Fruit fly (Drosophila melanogaster) whole organism, embryonic: ENCODE results near the gene aop.

Experiments used
- CG11456 ChIP-seq: fragments of 200-800 bp; sonication (Bioruptor generic); IDR thresholded peaks from 3 replicates; pipeline ENCODE4 v1.3.6; 2022; ENCODE audit warnings: missing biosample characterization, missing genetic modification characterization
- CG11504 ChIP-seq: fragments of 200-800 bp; sonication (Bioruptor generic); optimal IDR thresholded peaks from 3 replicates; lab custom pipeline; 2019; ENCODE audit warnings: missing biosample characterization, mild to moderate bottlenecking, missing genetic modification characterization, moderate library complexity
- CG12155 ChIP-seq: fragments of 200-800 bp; sonication (Bioruptor generic); optimal IDR thresholded peaks from 3 replicates; lab custom pipeline; 2016; ENCODE audit warnings: missing biosample characterization, missing genetic modification characterization
- CG12769 ChIP-seq: fragments of 200-800 bp; sonication (Bioruptor generic); optimal IDR thresholded peaks from 2 replicates; lab custom pipeline; 2019; ENCODE audit warnings: missing biosample characterization, mild to moderate bottlenecking, missing genetic modification characterization, moderate library complexity
- CG14965 ChIP-seq: fragments of 200-800 bp; sonication (Bioruptor generic); optimal IDR thresholded peaks from 2 replicates; lab custom pipeline; 2016; ENCODE audit warnings: missing biosample characterization, missing genetic modification characterization, borderline replicate concordance
- CG1529 ChIP-seq: fragments of 200-800 bp; sonication (Bioruptor generic); optimal IDR thresholded peaks from 3 replicates; lab custom pipeline; 2018; ENCODE audit warnings: missing biosample characterization, missing genetic modification characterization
- CG1603 ChIP-seq: fragments of 200-800 bp; sonication (Bioruptor generic); optimal IDR thresholded peaks from 2 replicates; lab custom pipeline; 2019; ENCODE audit warnings: missing biosample characterization, mild to moderate bottlenecking, missing genetic modification characterization, moderate library complexity
- CG16779 ChIP-seq: fragments of 200-800 bp; sonication (Bioruptor generic); IDR thresholded peaks from 2 replicates; pipeline ENCODE4 v1.3.6; 2022; ENCODE audit warnings: missing biosample characterization, missing genetic modification characterization
- CG17361 ChIP-seq: fragments of 200-800 bp; sonication (Bioruptor generic); IDR thresholded peaks from 3 replicates; pipeline ENCODE4 v1.3.6; 2022; ENCODE audit warnings: missing biosample characterization, missing genetic modification characterization
- CG17829 ChIP-seq: fragments of 200-800 bp; optimal IDR thresholded peaks from 2 replicates; lab custom pipeline; 2019; ENCODE audit warnings: missing biosample characterization, mild to moderate bottlenecking, missing genetic modification characterization, moderate library complexity
- CG18011 ChIP-seq: fragments of 200-800 bp; sonication (Bioruptor generic); optimal IDR thresholded peaks from 2 replicates; lab custom pipeline; 2017; ENCODE audit warnings: missing biosample characterization, missing genetic modification characterization, mild to moderate bottlenecking, moderate library complexity, missing genotype
- CG2678 ChIP-seq: fragments of 200-800 bp; sonication (Bioruptor generic); optimal IDR thresholded peaks from 3 replicates; lab custom pipeline; 2019; ENCODE audit warnings: missing biosample characterization, mild to moderate bottlenecking, missing genetic modification characterization, moderate library complexity
- CG3281 ChIP-seq: fragments of 200-800 bp; sonication (Bioruptor generic); optimal IDR thresholded peaks from 3 replicates; lab custom pipeline; 2017; ENCODE audit warnings: missing biosample characterization, mild to moderate bottlenecking, missing genetic modification characterization
- CG4404 ChIP-seq: fragments of 200-800 bp; sonication (Bioruptor generic); IDR thresholded peaks from 2 replicates; pipeline ENCODE4 v1.3.6; 2022; ENCODE audit warnings: missing biosample characterization, missing genetic modification characterization
- CG4424 ChIP-seq: fragments of 200-800 bp; sonication (Bioruptor generic); optimal IDR thresholded peaks from 3 replicates; lab custom pipeline; 2016; ENCODE audit warnings: missing biosample characterization, missing genetic modification characterization
- CG4707 ChIP-seq: fragments of 200-800 bp; sonication (Bioruptor generic); optimal IDR thresholded peaks from 2 replicates; lab custom pipeline; 2018; ENCODE audit warnings: missing biosample characterization, mild to moderate bottlenecking, missing genetic modification characterization, moderate library complexity
- CG6689 ChIP-seq: fragments of 200-800 bp; sonication (Bioruptor generic); IDR thresholded peaks from 2 replicates; pipeline ENCODE4 v1.3.6; 2022; ENCODE audit warnings: missing biosample characterization, missing genetic modification characterization
- CG7556 ChIP-seq: fragments of 200-800 bp; sonication (Bioruptor generic); optimal IDR thresholded peaks from 2 replicates; lab custom pipeline; 2017; ENCODE audit warnings: missing biosample characterization, mild to moderate bottlenecking, missing genetic modification characterization
- CG8089 ChIP-seq: fragments of 200-800 bp; sonication (Bioruptor generic); optimal IDR thresholded peaks from 3 replicates; lab custom pipeline; 2016; ENCODE audit warnings: missing biosample characterization, missing genetic modification characterization
- CG8765 ChIP-seq: fragments of 200-800 bp; sonication (Bioruptor generic); IDR thresholded peaks from 2 replicates; pipeline ENCODE4 v1.3.6; 2022; ENCODE audit warnings: missing biosample characterization, missing genetic modification characterization
- CG9437 ChIP-seq: fragments of 200-800 bp; sonication (Bioruptor generic); optimal IDR thresholded peaks from 2 replicates; lab custom pipeline; 2018; ENCODE audit warnings: missing biosample characterization, mild to moderate bottlenecking, missing genetic modification characterization
- E2f1 ChIP-seq: fragments of 200-800 bp; sonication (Bioruptor generic); IDR thresholded peaks from 2 replicates; pipeline ENCODE4 v1.3.6; 2022; ENCODE audit warnings: missing biosample characterization, missing genetic modification characterization
- HLHmδ ChIP-seq: fragments of 200-800 bp; sonication (Bioruptor generic); optimal IDR thresholded peaks from 2 replicates; lab custom pipeline; 2018; ENCODE audit warnings: missing biosample characterization, mild to moderate bottlenecking, missing genetic modification characterization, moderate library complexity
- Hey ChIP-seq: fragments of 200-800 bp; sonication (Bioruptor generic); optimal IDR thresholded peaks from 3 replicates; lab custom pipeline; 2018; ENCODE audit warnings: missing biosample characterization, mild to moderate bottlenecking, missing genetic modification characterization
- Lhr ChIP-seq: fragments of 200-800 bp; sonication (Bioruptor generic); optimal IDR thresholded peaks from 3 replicates; lab custom pipeline; 2017; ENCODE audit warnings: mild to moderate bottlenecking, missing biosample characterization, missing genetic modification reagents, missing genetic modification characterization
- Myb ChIP-seq: fragments of 200-800 bp; sonication (Bioruptor generic); optimal IDR thresholded peaks from 2 replicates; lab custom pipeline; 2016; ENCODE audit warnings: missing biosample characterization, missing genetic modification characterization
- Nf-YB ChIP-seq: fragments of 200-800 bp; sonication (Bioruptor generic); optimal IDR thresholded peaks from 3 replicates; lab custom pipeline; 2019; ENCODE audit warnings: missing biosample characterization, mild to moderate bottlenecking, missing genetic modification characterization, moderate library complexity
- Sin3A ChIP-seq: fragments of >200 bp; optimal IDR thresholded peaks from 2 replicates; lab custom pipeline; 2018
- TFAM ChIP-seq: fragments of 200-800 bp; sonication (Bioruptor generic); optimal IDR thresholded peaks from 2 replicates; lab custom pipeline; 2017; ENCODE audit warnings: missing biosample characterization, missing genetic modification characterization, inconsistent platforms
- Usf ChIP-seq: fragments of 200-800 bp; sonication (Bioruptor generic); optimal IDR thresholded peaks from 2 replicates; lab custom pipeline; 2017; ENCODE audit warnings: missing genotype, missing biosample characterization, missing genetic modification characterization
- ash1 ChIP-seq: fragments of 200-800 bp; sonication (Bioruptor generic); optimal IDR thresholded peaks from 2 replicates; lab custom pipeline; 2018; ENCODE audit warnings: missing biosample characterization, mild to moderate bottlenecking, missing genetic modification characterization
- bsh ChIP-seq, 2 experiments: fragments of 200-800 bp; sonication (Bioruptor generic); optimal IDR thresholded peaks; 2 replicates each; lab custom pipeline; 2017 to 2018; ENCODE audit warnings: mild to moderate bottlenecking in 2 of 2, missing biosample characterization in 2 of 2, missing genetic modification characterization in 2 of 2, moderate library complexity in 1 of 2
- cato ChIP-seq: fragments of 200-800 bp; sonication (Bioruptor generic); optimal IDR thresholded peaks from 2 replicates; lab custom pipeline; 2016; ENCODE audit warnings: missing biosample characterization, missing genetic modification characterization, borderline replicate concordance
- fd64A ChIP-seq: fragments of 200-800 bp; sonication (Bioruptor generic); optimal IDR thresholded peaks from 3 replicates; lab custom pipeline; 2018; ENCODE audit warnings: missing biosample characterization, mild to moderate bottlenecking, missing genetic modification characterization
- gsb-n ChIP-seq: fragments of 200-800 bp; sonication (Bioruptor generic); optimal IDR thresholded peaks from 3 replicates; lab custom pipeline; 2018; ENCODE audit warnings: missing biosample characterization, mild to moderate bottlenecking, missing genetic modification characterization
- hth ChIP-seq: fragments of >200 bp; optimal IDR thresholded peaks from 2 replicates; lab custom pipeline; 2017; ENCODE audit warnings: inconsistent platforms
- lov ChIP-seq, 2 experiments: fragments of 200-800 bp in 1 of 2; fragments of >200 bp in 1 of 2; sonication (Bioruptor generic) in 1 of 2; IDR thresholded peaks in 1 of 2; optimal IDR thresholded peaks in 1 of 2; 2 replicates in 1 of 2; 3 replicates in 1 of 2; pipeline versions ENCODE4 v1.3.6 to Lab custom; 2017 to 2022; ENCODE audit warnings: missing biosample characterization in 1 of 2, missing genetic modification characterization in 1 of 2
- maf-S ChIP-seq: fragments of 200-800 bp; sonication (Bioruptor generic); optimal IDR thresholded peaks from 2 replicates; lab custom pipeline; 2016; ENCODE audit warnings: missing biosample characterization, missing genetic modification characterization
- nerfin-1 ChIP-seq: fragments of 200-800 bp; sonication (Bioruptor generic); optimal IDR thresholded peaks from 3 replicates; lab custom pipeline; 2019; ENCODE audit warnings: missing biosample characterization, mild to moderate bottlenecking, missing genetic modification characterization, moderate library complexity
- nerfin-2 ChIP-seq: fragments of 200-800 bp; sonication (Bioruptor generic); IDR thresholded peaks from 2 replicates; pipeline ENCODE4 v1.3.6; 2022; ENCODE audit warnings: missing biosample characterization, missing genetic modification characterization; ENCODE audit not compliant: partially characterized antibody
- pb ChIP-seq: fragments of 200-800 bp; sonication (Bioruptor generic); optimal IDR thresholded peaks from 3 replicates; lab custom pipeline; 2016; ENCODE audit warnings: missing biosample characterization, missing genetic modification characterization
- phol ChIP-seq: fragments of 200-800 bp; sonication (Bioruptor generic); optimal IDR thresholded peaks from 3 replicates; lab custom pipeline; 2018; ENCODE audit warnings: missing biosample characterization, mild to moderate bottlenecking, missing genetic modification characterization, moderate library complexity
- pnt ChIP-seq: fragments of 200-800 bp; sonication (Bioruptor generic); optimal IDR thresholded peaks from 3 replicates; lab custom pipeline; 2016; ENCODE audit warnings: missing biosample characterization, missing genetic modification characterization
- sens ChIP-seq: fragments of 200-800 bp; sonication (Bioruptor generic); peaks from one replicate; lab custom pipeline; 2016; ENCODE audit warnings: missing biosample characterization, missing genetic modification characterization
- slp2 ChIP-seq: fragments of 200-800 bp; sonication (Bioruptor generic); optimal IDR thresholded peaks from 2 replicates; lab custom pipeline; 2016; ENCODE audit warnings: missing biosample characterization, missing genetic modification characterization
- sna ChIP-seq: fragments of 200-800 bp; sonication (Bioruptor generic); IDR thresholded peaks from 2 replicates; pipeline ENCODE4 v1.3.6; 2022; ENCODE audit warnings: missing biosample characterization, missing genetic modification characterization; ENCODE audit not compliant: partially characterized antibody
- trh ChIP-seq: fragments of 200-800 bp; sonication (Bioruptor generic); optimal IDR thresholded peaks from 2 replicates; lab custom pipeline; 2016; ENCODE audit warnings: missing biosample characterization, missing genetic modification characterization
- unpg ChIP-seq: fragments of 200-800 bp; sonication (Bioruptor generic); optimal IDR thresholded peaks from 3 replicates; lab custom pipeline; 2018; ENCODE audit warnings: missing biosample characterization, mild to moderate bottlenecking, missing genetic modification characterization, moderate library complexity
- usp ChIP-seq: fragments of >200 bp; optimal IDR thresholded peaks from 2 replicates; lab custom pipeline; 2017; ENCODE audit warnings: missing biosample characterization, missing genetic modification characterization
- zfh2 ChIP-seq: fragments of 200-800 bp; sonication (Bioruptor generic); optimal IDR thresholded peaks from 2 replicates; lab custom pipeline; 2016; ENCODE audit warnings: missing biosample characterization, missing genetic modification characterization

aop gene

dm6 chr2L:2182735-2183340 is 4.3 kb upstream of the aop start (continued):
- TF ChIP-seq CG6689 (GFP tag; lab: Robert Waterston, UW) (peak; percentile 79), CG14965 (GFP tag; lab: Kevin White, UChicago) (no peak), CG8089 (GFP tag; lab: Kevin White, UChicago) (peak; percentile 70), CG11456 (no peak), pnt (peak; percentile 72), CG4707 (peak; percentile 44), CG9437 (GFP tag; lab: Kevin White, UChicago) (no peak), CG12155 (peak; percentile 41), CG2678 (tag; lab: Kevin White, UChicago) (peak; percentile 40), lov (optimal IDR thresholded peaks at IDR 0.05; lab: Kevin White, UChicago) (no peak), lov (GFP tag; IDR thresholded peaks at IDR 0.05; lab: Robert Waterston, UW) (peak; percentile 73; the same call in 1 of the 3 replicates), Lhr (GFP tag; lab: Kevin White, UChicago) (peak; percentile 35), CG4404 (GFP tag; lab: Robert Waterston, UW) (peak; percentile 92), CG1603 (tag; lab: Kevin White, UChicago) (peak; percentile 92), Hey (tag; lab: Kevin White, UChicago) (no peak), pb (GFP tag; lab: Kevin White, UChicago) (peak; percentile 34), Myb (peak; percentile 12), hth (lab: Kevin White, UChicago) (no peak), phol (tag; lab: Kevin White, UChicago) (peak; percentile 71), CG1529 (GFP tag; lab: Kevin White, UChicago) (peak; percentile 47), bsh (GFP tag; optimal IDR thresholded peaks at IDR 0.05; lab: Kevin White, UChicago) (peak; percentile 68 to 90), trh (peak; percentile 44), cato (GFP tag; lab: Kevin White, UChicago) (peak; percentile 25), gsb-n (peak; percentile 78), CG16779 (GFP tag; lab: Robert Waterston, UW) (no peak), CG18011 (GFP tag; lab: Kevin White, UChicago) (no peak), CG11504 (peak; percentile 30), CG17829 (tag; lab: Kevin White, UChicago) (peak; percentile 85), Nf-YB (GFP tag; lab: Kevin White, UChicago) (peak; percentile 45), CG4424 (GFP tag; lab: Kevin White, UChicago) (peak; percentile 72), E2f1 (GFP tag; lab: Robert Waterston, UW) (peak; percentile 28; the same call in 1 of the 2 replicates), zfh2 (GFP tag; lab: Kevin White, UChicago) (no peak), maf-S (GFP tag; lab: Kevin White, UChicago) (no peak), sens (GFP tag; lab: Kevin White, UChicago) (peak; percentile 97), Sin3A (no peak), CG17361 (GFP tag; lab: Robert Waterston, UW) (peak; percentile 66; the same call in 2 of the 3 replicates), nerfin-1 (tag; lab: Kevin White, UChicago) (peak; percentile 36), unpg (GFP tag; lab: Kevin White, UChicago) (peak; percentile 65), nerfin-2 (no peak), HLHmδ (GFP tag; lab: Kevin White, UChicago) (peak; percentile 51), TFAM (peak; percentile 23), CG3281 (GFP tag; lab: Kevin White, UChicago) (no peak), CG8765 (GFP tag; lab: Robert Waterston, UW) (peak; percentile 91), ash1 (GFP tag; lab: Kevin White, UChicago) (no peak), CG7556 (GFP tag; lab: Kevin White, UChicago) (peak; percentile 64), sna (GFP tag; lab: Robert Waterston, UW) (no peak), Usf (GFP tag; lab: Kevin White, UChicago) (peak; percentile 81), fd64A (no peak), usp (GFP tag; lab: Kevin White, UChicago) (no peak), CG12769 (tag; lab: Kevin White, UChicago) (no peak), slp2 (peak; percentile 15)
